Worm (Caenorhabditis elegans) whole organism, L4 larva: ENCODE data around the gene nhr-12.
A peak's percentile ranks its signal among the peaks of the same experiment; 100 is the strongest.

Source experiments
- D1046.2 ChIP-seq: fragments of 200-800 bp; sonication (Bioruptor generic); IDR thresholded peaks from 2 replicates; pipeline ENCODE4 v1.3.6; 2022; ENCODE audit warnings: missing genetic modification characterization, missing compliant biosample characterization
- Y48G9A.11 ChIP-seq: fragments of 200-800 bp; sonication (Bioruptor generic); IDR thresholded peaks from 2 replicates; pipeline ENCODE4 v1.3.6; 2022; ENCODE audit warnings: missing genetic modification reagents, missing genetic modification characterization, missing compliant biosample characterization
- ZK546.5 ChIP-seq, 2 experiments: sonication (generic microtip); optimal IDR thresholded peaks; 2 replicates each; lab custom pipeline; 2017; ENCODE audit warnings: missing biosample characterization in 2 of 2, missing genetic modification characterization in 2 of 2
- aha-1 ChIP-seq: fragments of 150-350 bp; peaks from one replicate; lab custom pipeline; 2014; ENCODE audit warnings: missing biosample characterization, missing genetic modification characterization
- ceh-28 ChIP-seq: fragments of 150-350 bp; optimal IDR thresholded peaks from 2 replicates; lab custom pipeline; 2014; ENCODE audit warnings: missing biosample characterization, missing genetic modification reagents, missing genetic modification characterization
- ceh-44 ChIP-seq: fragments of 200-800 bp; sonication (Bioruptor generic); IDR thresholded peaks from 2 replicates; pipeline ENCODE4 v1.3.6; 2022; ENCODE audit warnings: missing genetic modification reagents, missing genetic modification characterization, missing compliant biosample characterization
- cey-2 ChIP-seq: sonication (generic microtip); optimal IDR thresholded peaks from 3 replicates; lab custom pipeline; 2017; ENCODE audit warnings: missing genetic modification characterization, mild to moderate bottlenecking, missing compliant biosample characterization, antibody characterized with exemption, borderline replicate concordance; ENCODE audit not compliant: insufficient read depth
- daf-12 ChIP-seq: fragments of 150-350 bp; optimal IDR thresholded peaks from 2 replicates; lab custom pipeline; 2014; ENCODE audit warnings: missing biosample characterization, missing genetic modification reagents, missing genetic modification characterization
- daf-19 ChIP-seq: fragments of 200-800 bp; sonication (Bioruptor generic); conservative IDR thresholded peaks from 2 replicates; pipeline ENCODE4 v1.3.6; 2022; ENCODE audit warnings: missing genetic modification characterization, missing compliant biosample characterization
- dmd-6 ChIP-seq: fragments of 200-800 bp; sonication (Bioruptor generic); IDR thresholded peaks from 2 replicates; pipeline ENCODE4 v1.3.6; 2022; ENCODE audit warnings: missing genetic modification reagents, missing genetic modification characterization, missing compliant biosample characterization
- dpl-1 ChIP-seq: fragments of 150-350 bp; optimal IDR thresholded peaks from 2 replicates; lab custom pipeline; 2014; ENCODE audit warnings: missing biosample characterization, missing genetic modification reagents, missing genetic modification characterization
- egl-27 ChIP-seq: sonication (generic microtip); optimal IDR thresholded peaks from 3 replicates; lab custom pipeline; 2017; ENCODE audit warnings: missing biosample characterization, missing genetic modification reagents, missing genetic modification characterization
- hlh-11 ChIP-seq: fragments of 200-800 bp; sonication (Bioruptor generic); optimal IDR thresholded peaks from 2 replicates; lab custom pipeline; 2018; ENCODE audit warnings: mild to moderate bottlenecking, missing genetic modification characterization, missing compliant biosample characterization
- lim-7 ChIP-seq: fragments of 200-800 bp; sonication (Bioruptor generic); IDR thresholded peaks from 2 replicates; pipeline ENCODE4 v1.3.6; 2022; ENCODE audit warnings: missing genetic modification characterization, missing compliant biosample characterization
- lin-29 ChIP-seq: fragments of 200-800 bp; sonication (Bioruptor generic); IDR thresholded peaks from 2 replicates; pipeline ENCODE4 v1.3.6; 2022; ENCODE audit warnings: missing genetic modification reagents, missing genetic modification characterization, missing compliant biosample characterization
- lin-38 ChIP-seq: fragments of 200-800 bp; sonication (Bioruptor generic); IDR thresholded peaks from 2 replicates; pipeline ENCODE4 v1.3.6; 2022; ENCODE audit warnings: missing genetic modification reagents, missing genetic modification characterization, missing compliant biosample characterization
- lir-3 ChIP-seq: sonication (generic microtip); optimal IDR thresholded peaks from 2 replicates; lab custom pipeline; 2016; ENCODE audit warnings: mild to moderate bottlenecking, missing genetic modification characterization, missing compliant biosample characterization
- mdl-1 ChIP-seq, 2 experiments: fragments of 150-350 bp in 1 of 2; sonication (generic microtip) in 1 of 2; optimal IDR thresholded peaks; 2 replicates each; lab custom pipeline; 2014 to 2017; ENCODE audit warnings: missing biosample characterization in 2 of 2, missing genetic modification characterization in 2 of 2
- nhr-25 ChIP-seq: sonication (generic microtip); optimal IDR thresholded peaks from 2 replicates; lab custom pipeline; 2017; ENCODE audit warnings: missing genetic modification characterization, mild to moderate bottlenecking, missing compliant biosample characterization, antibody characterized with exemption, moderate library complexity, borderline replicate concordance; ENCODE audit not compliant: insufficient read depth
- pha-4 ChIP-seq, 2 experiments: fragments of 150-350 bp in 1 of 2; fragments of 200-800 bp in 1 of 2; sonication (Bioruptor generic) in 1 of 2; IDR thresholded peaks in 1 of 2; optimal IDR thresholded peaks in 1 of 2; 2 replicates each; pipeline versions ENCODE4 v1.3.6 to Lab custom; 2014 to 2022; ENCODE audit warnings: missing genetic modification characterization in 2 of 2, missing genetic modification reagents in 2 of 2, missing biosample characterization in 1 of 2, missing compliant biosample characterization in 1 of 2
- php-3 ChIP-seq: fragments of 200-800 bp; sonication (Bioruptor generic); IDR thresholded peaks from 2 replicates; pipeline ENCODE4 v1.3.6; 2022; ENCODE audit warnings: missing genetic modification reagents, missing genetic modification characterization, missing compliant biosample characterization
- saeg-2 ChIP-seq: fragments of 200-800 bp; sonication (Bioruptor generic); IDR thresholded peaks from 2 replicates; pipeline ENCODE4 v1.3.6; 2022; ENCODE audit warnings: missing genetic modification reagents, missing genetic modification characterization, missing compliant biosample characterization
- snpc-4 ChIP-seq: fragments of 150-350 bp; optimal IDR thresholded peaks from 2 replicates; lab custom pipeline; 2014; ENCODE audit warnings: missing biosample characterization, missing genetic modification characterization
- spr-3 ChIP-seq: fragments of 200-800 bp; sonication (Bioruptor generic); optimal IDR thresholded peaks from 2 replicates; lab custom pipeline; 2018; ENCODE audit warnings: mild to moderate bottlenecking, missing genetic modification characterization, missing compliant biosample characterization
- tra-1 ChIP-seq: fragments of 200-800 bp; sonication (Bioruptor generic); IDR thresholded peaks from 2 replicates; pipeline ENCODE4 v1.3.6; 2022; ENCODE audit warnings: missing genetic modification reagents, missing genetic modification characterization, missing compliant biosample characterization
- unc-62 ChIP-seq, 3 experiments: fragments of 150-350 bp in 1 of 3; sonication (generic microtip); optimal IDR thresholded peaks in 2 of 3; peaks in 1 of 3; 1 replicate in 1 of 3; 2 replicates in 2 of 3; lab custom pipeline; 2014 to 2017; ENCODE audit warnings: missing biosample characterization in 3 of 3, missing genetic modification characterization in 3 of 3, missing genetic modification reagents in 3 of 3, missing genotype in 1 of 3
- zag-1 ChIP-seq: fragments of 150-350 bp; optimal IDR thresholded peaks from 2 replicates; lab custom pipeline; 2014; ENCODE audit warnings: missing biosample characterization, missing genetic modification characterization
- zfp-2 ChIP-seq: sonication (generic microtip); optimal IDR thresholded peaks from 2 replicates; lab custom pipeline; 2016; ENCODE audit warnings: mild to moderate bottlenecking, missing genetic modification characterization, missing compliant biosample characterization
- ztf-7 ChIP-seq: fragments of 150-350 bp; optimal IDR thresholded peaks from 2 replicates; lab custom pipeline; 2014; ENCODE audit warnings: missing biosample characterization, missing genetic modification characterization

The nhr-12 gene

ce11 chrV:10075441-10075840 lies 8.4 kb downstream of the nhr-12 start, which contains the start of gene F57A8.7:
Gene F57A8.7 (plus strand): TSS chrV:10075741.
- TF ChIP-seq hlh-11 (tag; lab: Kevin White, UChicago) (no peak), ztf-7 (tag; lab: Kevin White, UChicago) (no peak), lim-7 (GFP tag; lab: Robert Waterston, UW) (no peak), daf-12 (tag; lab: Kevin White, UChicago) (no peak), php-3 (GFP tag; lab: Robert Waterston, UW) (no peak), ceh-28 (tag; lab: Kevin White, UChicago) (no peak), dpl-1 (GFP tag; lab: Kevin White, UChicago) (no peak), lin-29 (GFP tag; lab: Robert Waterston, UW) (no peak), zfp-2 (tag; lab: Kevin White, UChicago) (no peak), cey-2 (tag; lab: Kevin White, UChicago) (no peak), mdl-1 (tag; optimal IDR thresholded peaks at IDR 0.05; lab: Kevin White, UChicago) (no peak), aha-1 (no peak), lin-38 (GFP tag; lab: Robert Waterston, UW) (no peak), nhr-25 (tag; lab: Kevin White, UChicago) (no peak), pha-4 (GFP tag; IDR thresholded peaks at IDR 0.05; lab: Robert Waterston, UW) (no peak), pha-4 (tag; optimal IDR thresholded peaks at IDR 0.05; lab: Kevin White, UChicago) (no peak), daf-19 (GFP tag; lab: Robert Waterston, UW) (no peak), lir-3 (tag; lab: Kevin White, UChicago) (no peak)

ce11 chrV:10073793-10074192 lies 10.1 kb downstream of the nhr-12 start, which contains the start of gene F57A8.6:
Gene F57A8.6 (minus strand): TSS chrV:10073893.
- TF ChIP-seq saeg-2 (GFP tag; lab: Robert Waterston, UW) (no peak), unc-62 (GFP tag; optimal IDR thresholded peaks at IDR 0.05 in 1 of 2; lab: Kevin White, UChicago) (no peak), unc-62 (tag; optimal IDR thresholded peaks at IDR 0.05; lab: Kevin White, UChicago) (no peak), aha-1 (no peak), dmd-6 (GFP tag; lab: Robert Waterston, UW) (no peak), zag-1 (tag; lab: Kevin White, UChicago) (no peak), ceh-44 (GFP tag; lab: Robert Waterston, UW) (no peak), ZK546.5 (tag; optimal IDR thresholded peaks at IDR 0.05; lab: Kevin White, UChicago) (no peak), dpl-1 (GFP tag; lab: Kevin White, UChicago) (no peak), D1046.2 (GFP tag; lab: Robert Waterston, UW) (no peak)
- TF ChIP-seq, all 104 proteins: peak for 0

DNA sequence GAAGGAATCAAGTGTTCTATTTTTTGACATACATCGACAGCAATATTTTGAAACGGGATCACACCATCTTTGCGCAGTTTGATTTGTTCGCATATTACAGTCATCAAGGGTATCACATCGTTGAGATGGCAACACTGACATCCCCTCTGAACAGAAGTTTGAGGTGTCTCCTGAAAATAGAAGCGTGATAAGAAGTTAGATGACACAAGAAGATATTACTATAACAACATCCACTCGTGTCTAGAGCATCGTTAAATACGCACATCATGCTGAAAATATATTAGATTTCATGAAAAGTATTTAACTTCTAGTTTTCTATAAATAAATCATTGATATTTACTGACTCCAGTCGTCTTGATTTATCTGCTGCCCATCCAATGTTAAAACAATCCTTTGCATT lies 11.1 kb downstream of the nhr-12 start:
- TF ChIP-seq unc-62 (GFP tag; optimal IDR thresholded peaks at IDR 0.05 in 1 of 2; lab: Kevin White, UChicago) = peak in 1 of 2 experiments; percentile 91
- TF ChIP-seq unc-62 (tag; optimal IDR thresholded peaks at IDR 0.05; lab: Kevin White, UChicago) = no peak
- TF ChIP-seq php-3 (GFP tag; lab: Robert Waterston, UW) = no peak
- TF ChIP-seq, all 104 proteins: peak for 1

- peak in 1 of 2 experiments; percentile 58 for TF ChIP-seq unc-62 (GFP tag; optimal IDR thresholded peaks at IDR 0.05 in 1 of 2; lab: Kevin White, UChicago)
- no peak for TF ChIP-seq unc-62 (tag; optimal IDR thresholded peaks at IDR 0.05; lab: Kevin White, UChicago)
- TF ChIP-seq Y48G9A.11 = no peak
Observed at ce11 chrV:10070541-10070940, 13.3 kb downstream of the nhr-12 start, which contains the start of gene nhr-192. Gene nhr-192 (minus strand): TSS chrV:10070641.

DNA sequence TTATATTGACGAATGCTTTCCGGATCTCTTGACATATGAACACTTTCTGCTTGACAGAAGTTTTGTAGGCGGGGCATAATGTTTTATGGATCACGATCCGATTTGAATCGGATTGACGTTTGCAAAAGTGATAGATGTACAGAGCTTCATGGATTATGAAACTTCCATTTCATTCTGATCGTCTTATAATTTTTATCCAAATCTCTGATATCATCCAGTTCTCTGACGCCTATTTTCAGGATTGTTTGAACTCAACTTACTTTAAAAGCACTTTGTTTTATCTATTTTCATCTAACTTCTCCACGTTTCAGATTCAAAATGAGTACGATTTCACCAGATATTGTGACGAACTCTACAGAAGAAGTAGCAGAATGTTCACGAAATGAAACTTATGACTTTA lies 17.1 kb downstream of the nhr-12 start, which contains the start of gene npr-39:
Gene npr-39, plus strand, starts transcription at position 301 of the 400 bp plus-strand sequence.
- TF ChIP-seq egl-27 (tag; lab: Kevin White, UChicago) = no peak
- no peak for TF ChIP-seq tra-1 (GFP tag; lab: Robert Waterston, UW)
- no peak for TF ChIP-seq snpc-4
- TF ChIP-seq spr-3 (GFP tag; lab: Kevin White, UChicago) = no peak
